Fruit fly (Drosophila melanogaster) whole organism, embryonic: ENCODE results near the gene Sf3b6.

Source experiments
- CG10147 ChIP-seq: fragments of 200-800 bp; sonication (Bioruptor generic); optimal IDR thresholded peaks from 2 replicates; lab custom pipeline; 2019; ENCODE audit warnings: missing biosample characterization, mild to moderate bottlenecking, missing genetic modification characterization, moderate library complexity
- CG10321 ChIP-seq: fragments of 200-800 bp; sonication (Bioruptor generic); IDR thresholded peaks from 2 replicates; pipeline ENCODE4 v1.3.6; 2022; ENCODE audit warnings: missing biosample characterization, missing genetic modification characterization
- CG10366 ChIP-seq: fragments of 200-800 bp; sonication (Bioruptor generic); IDR thresholded peaks from 2 replicates; pipeline ENCODE4 v1.3.6; 2022; ENCODE audit warnings: missing biosample characterization, missing genetic modification characterization
- CG10431 ChIP-seq: fragments of 200-800 bp; sonication (Bioruptor generic); optimal IDR thresholded peaks from 3 replicates; lab custom pipeline; 2018; ENCODE audit warnings: missing biosample characterization, mild to moderate bottlenecking, missing genetic modification characterization
- CG12104 ChIP-seq: fragments of 200-800 bp; sonication (Bioruptor generic); optimal IDR thresholded peaks from 3 replicates; lab custom pipeline; 2016; ENCODE audit warnings: missing biosample characterization, missing genetic modification characterization
- CG13287 ChIP-seq: fragments of 200-800 bp; sonication (Bioruptor generic); IDR thresholded peaks from 2 replicates; pipeline ENCODE4 v1.3.6; 2022; ENCODE audit warnings: missing biosample characterization, missing genetic modification characterization; ENCODE audit not compliant: partially characterized antibody
- CG14710 ChIP-seq: fragments of 200-800 bp; sonication (Bioruptor generic); optimal IDR thresholded peaks from 3 replicates; lab custom pipeline; 2019; ENCODE audit warnings: missing biosample characterization, mild to moderate bottlenecking, missing genetic modification characterization, moderate library complexity
- CG1602 ChIP-seq: fragments of 200-800 bp; sonication (Bioruptor generic); optimal IDR thresholded peaks from 3 replicates; lab custom pipeline; 2016; ENCODE audit warnings: missing biosample characterization, missing genetic modification characterization
- CG17361 ChIP-seq: fragments of 200-800 bp; sonication (Bioruptor generic); IDR thresholded peaks from 3 replicates; pipeline ENCODE4 v1.3.6; 2022; ENCODE audit warnings: missing biosample characterization, missing genetic modification characterization
- CG17385 ChIP-seq: fragments of 200-800 bp; sonication (Bioruptor generic); optimal IDR thresholded peaks from 3 replicates; lab custom pipeline; 2018; ENCODE audit warnings: missing biosample characterization, mild to moderate bottlenecking, missing genetic modification characterization
- CG1832 ChIP-seq: fragments of 200-800 bp; sonication (Bioruptor generic); optimal IDR thresholded peaks from 2 replicates; lab custom pipeline; 2017; ENCODE audit warnings: missing biosample characterization, mild to moderate bottlenecking, missing genetic modification characterization, inconsistent platforms
- CG18764 ChIP-seq: fragments of 200-800 bp; sonication (Bioruptor generic); optimal IDR thresholded peaks from 3 replicates; lab custom pipeline; 2016; ENCODE audit warnings: missing biosample characterization, missing genetic modification characterization
- CG4360 ChIP-seq: fragments of 200-800 bp; sonication (Bioruptor generic); IDR thresholded peaks from 2 replicates; pipeline ENCODE4 v1.3.6; 2022; ENCODE audit warnings: missing biosample characterization, missing genetic modification characterization
- CG4730 ChIP-seq: fragments of 200-800 bp; sonication (Bioruptor generic); IDR thresholded peaks from 2 replicates; pipeline ENCODE4 v1.3.6; 2022; ENCODE audit warnings: missing biosample characterization, missing genetic modification characterization
- CG5953 ChIP-seq: fragments of 200-800 bp; sonication (Bioruptor generic); IDR thresholded peaks from 2 replicates; pipeline ENCODE4 v1.3.6; 2022; ENCODE audit warnings: missing biosample characterization, missing genetic modification characterization
- CG6813 ChIP-seq: fragments of 200-800 bp; sonication (Bioruptor generic); optimal IDR thresholded peaks from 2 replicates; lab custom pipeline; 2017; ENCODE audit warnings: missing biosample characterization, missing genetic modification characterization, mild to moderate bottlenecking, moderate library complexity, missing genetic modification reagents
- CG7786 ChIP-seq: fragments of 200-800 bp; sonication (Bioruptor generic); optimal IDR thresholded peaks from 2 replicates; lab custom pipeline; 2016; ENCODE audit warnings: missing biosample characterization, missing genetic modification characterization
- CG9215 ChIP-seq: fragments of 200-800 bp; sonication (Bioruptor generic); IDR thresholded peaks from 2 replicates; pipeline ENCODE4 v1.3.6; 2022; ENCODE audit warnings: missing biosample characterization, missing genetic modification characterization
- CG9727 ChIP-seq: fragments of 200-800 bp; sonication (Bioruptor generic); optimal IDR thresholded peaks from 3 replicates; lab custom pipeline; 2017; ENCODE audit warnings: missing biosample characterization, mild to moderate bottlenecking, missing genetic modification characterization
- D ChIP-seq, 2 experiments: fragments of 200-800 bp in 1 of 2; fragments of >200 bp in 1 of 2; sonication (Bioruptor generic) in 1 of 2; optimal IDR thresholded peaks; 2 replicates in 1 of 2; 3 replicates in 1 of 2; lab custom pipeline; 2017; ENCODE audit warnings: mild to moderate bottlenecking in 1 of 2, missing biosample characterization in 1 of 2, missing genetic modification characterization in 1 of 2, missing genetic modification reagents in 1 of 2
- Drgx ChIP-seq: fragments of 200-800 bp; sonication (Bioruptor generic); IDR thresholded peaks from 2 replicates; pipeline ENCODE4 v1.3.6; 2022; ENCODE audit warnings: missing biosample characterization, missing genetic modification characterization
- E2f1 ChIP-seq: fragments of 200-800 bp; sonication (Bioruptor generic); IDR thresholded peaks from 2 replicates; pipeline ENCODE4 v1.3.6; 2022; ENCODE audit warnings: missing biosample characterization, missing genetic modification characterization
- ERR ChIP-seq: fragments of 200-800 bp; sonication (Bioruptor generic); optimal IDR thresholded peaks from 2 replicates; lab custom pipeline; 2016; ENCODE audit warnings: missing biosample characterization, missing genetic modification characterization
- Hmr ChIP-seq: fragments of 200-800 bp; sonication (Bioruptor generic); optimal IDR thresholded peaks from 3 replicates; lab custom pipeline; 2017; ENCODE audit warnings: mild to moderate bottlenecking, missing biosample characterization, missing genetic modification reagents, missing genetic modification characterization
- Hmx ChIP-seq: fragments of 200-800 bp; sonication (Bioruptor generic); optimal IDR thresholded peaks from 2 replicates; lab custom pipeline; 2016; ENCODE audit warnings: missing biosample characterization, missing genetic modification characterization
- Hsf ChIP-seq: fragments of 200-800 bp; sonication (Bioruptor generic); optimal IDR thresholded peaks from 3 replicates; lab custom pipeline; 2016; ENCODE audit warnings: missing biosample characterization, missing genetic modification characterization
- Max ChIP-seq: fragments of 200-800 bp; sonication (Bioruptor generic); optimal IDR thresholded peaks from 2 replicates; lab custom pipeline; 2016; ENCODE audit warnings: missing biosample characterization, mild to moderate bottlenecking, missing genetic modification characterization
- Meics ChIP-seq: fragments of 200-800 bp; sonication (Bioruptor generic); optimal IDR thresholded peaks from 2 replicates; lab custom pipeline; 2017; ENCODE audit warnings: missing biosample characterization, mild to moderate bottlenecking, missing genetic modification characterization
- Oli ChIP-seq: fragments of 200-800 bp; sonication (Bioruptor generic); optimal IDR thresholded peaks from 2 replicates; lab custom pipeline; 2018; ENCODE audit warnings: missing biosample characterization, mild to moderate bottlenecking, missing genetic modification characterization, moderate library complexity
- Side ChIP-seq: fragments of 200-800 bp; sonication (Bioruptor generic); optimal IDR thresholded peaks from 2 replicates; lab custom pipeline; 2016; ENCODE audit warnings: missing biosample characterization, missing genetic modification characterization
- Spps ChIP-seq: fragments of 200-800 bp; sonication (Bioruptor generic); optimal IDR thresholded peaks from 2 replicates; lab custom pipeline; 2018; ENCODE audit warnings: missing biosample characterization, mild to moderate bottlenecking, missing genetic modification characterization
- caup ChIP-seq: fragments of 200-800 bp; sonication (Bioruptor generic); optimal IDR thresholded peaks from 3 replicates; lab custom pipeline; 2017; ENCODE audit warnings: missing biosample characterization, mild to moderate bottlenecking, missing genetic modification characterization, moderate library complexity; ENCODE audit not compliant: severe bottlenecking
- chif ChIP-seq, 2 experiments: fragments of 200-800 bp; sonication (Bioruptor generic); optimal IDR thresholded peaks; 3 replicates each; lab custom pipeline; 2016; ENCODE audit warnings: missing biosample characterization in 2 of 2, missing genetic modification characterization in 2 of 2
- dmrt11E ChIP-seq: fragments of 200-800 bp; sonication (Bioruptor generic); optimal IDR thresholded peaks from 3 replicates; lab custom pipeline; 2018; ENCODE audit warnings: missing biosample characterization, mild to moderate bottlenecking, missing genetic modification characterization, moderate library complexity
- exex ChIP-seq: fragments of 200-800 bp; sonication (Bioruptor generic); optimal IDR thresholded peaks from 4 replicates; lab custom pipeline; 2018; ENCODE audit warnings: missing biosample characterization, mild to moderate bottlenecking, missing genetic modification characterization, moderate library complexity
- grau ChIP-seq: fragments of 200-800 bp; optimal IDR thresholded peaks from 3 replicates; lab custom pipeline; 2019; ENCODE audit warnings: missing biosample characterization, mild to moderate bottlenecking, missing genetic modification characterization, moderate library complexity
- grn ChIP-seq: fragments of 200-800 bp; sonication (Bioruptor generic); optimal IDR thresholded peaks from 3 replicates; lab custom pipeline; 2017; ENCODE audit warnings: missing biosample characterization, missing genetic modification characterization
- gro ChIP-seq: fragments of 200-800 bp; sonication (Bioruptor generic); optimal IDR thresholded peaks from 2 replicates; lab custom pipeline; 2016; ENCODE audit warnings: missing biosample characterization, missing genetic modification characterization
- nau ChIP-seq: fragments of 200-800 bp; sonication (Bioruptor generic); optimal IDR thresholded peaks from 3 replicates; lab custom pipeline; 2017; ENCODE audit warnings: missing biosample characterization, mild to moderate bottlenecking, missing genetic modification characterization, missing genetic modification reagents
- nerfin-2 ChIP-seq: fragments of 200-800 bp; sonication (Bioruptor generic); IDR thresholded peaks from 2 replicates; pipeline ENCODE4 v1.3.6; 2022; ENCODE audit warnings: missing biosample characterization, missing genetic modification characterization; ENCODE audit not compliant: partially characterized antibody
- sisA ChIP-seq: fragments of 200-800 bp; sonication (Bioruptor generic); IDR thresholded peaks from 2 replicates; pipeline ENCODE4 v1.3.6; 2022; ENCODE audit warnings: missing biosample characterization, missing genetic modification characterization
- so ChIP-seq: fragments of 200-800 bp; sonication (Bioruptor generic); IDR thresholded peaks from 3 replicates; pipeline ENCODE4 v1.3.6; 2022; ENCODE audit warnings: missing biosample characterization, missing genetic modification characterization
- sug ChIP-seq: fragments of 200-800 bp; optimal IDR thresholded peaks from 2 replicates; lab custom pipeline; 2019; ENCODE audit warnings: missing biosample characterization, mild to moderate bottlenecking, missing genetic modification characterization, moderate library complexity
- tap ChIP-seq: fragments of 200-800 bp; optimal IDR thresholded peaks from 3 replicates; lab custom pipeline; 2019; ENCODE audit warnings: missing biosample characterization, mild to moderate bottlenecking, missing genetic modification characterization, moderate library complexity
- tgo ChIP-seq: fragments of 200-800 bp; sonication (Bioruptor generic); IDR thresholded peaks from 3 replicates; pipeline ENCODE4 v1.3.6; 2022; ENCODE audit warnings: missing biosample characterization, missing genetic modification characterization
- trem ChIP-seq: fragments of 200-800 bp; optimal IDR thresholded peaks from 3 replicates; lab custom pipeline; 2019; ENCODE audit warnings: missing biosample characterization, mild to moderate bottlenecking, missing genetic modification characterization, moderate library complexity
- twi ChIP-seq: fragments of 200-800 bp; optimal IDR thresholded peaks from 2 replicates; lab custom pipeline; 2019; ENCODE audit warnings: missing biosample characterization, mild to moderate bottlenecking, missing genetic modification characterization, moderate library complexity
- vfl ChIP-seq: fragments of 200-800 bp; sonication (Bioruptor generic); optimal IDR thresholded peaks from 2 replicates; lab custom pipeline; 2016; ENCODE audit warnings: missing biosample characterization, missing genetic modification characterization
- yki ChIP-seq: fragments of >200 bp; optimal IDR thresholded peaks from 3 replicates; lab custom pipeline; 2018

The Sf3b6 gene

dm6 chr3L:6192822-6193555 is at the start of gene Sf3b6, which contains the start of gene Tnpo (continued):
- peak; percentile 64 for TF ChIP-seq CG18764 (GFP tag; lab: Kevin White, UChicago)
- TF ChIP-seq grau, result peak; percentile 87
- peak; percentile 65 for TF ChIP-seq vfl (GFP tag; lab: Kevin White, UChicago)
- no peak for TF ChIP-seq Side (GFP tag; lab: Kevin White, UChicago)
- peak; percentile 85 for TF ChIP-seq trem (tag; lab: Kevin White, UChicago)
- no peak for TF ChIP-seq exex
- no peak for TF ChIP-seq nau (GFP tag; lab: Kevin White, UChicago)
- TF ChIP-seq E2f1 (GFP tag; lab: Robert Waterston, UW), result peak; percentile 79
- TF ChIP-seq tap (tag; lab: Kevin White, UChicago), result no peak
- TF ChIP-seq CG9215 (GFP tag; lab: Robert Waterston, UW), result peak; percentile 88
- peak; percentile 73 for TF ChIP-seq caup
- TF ChIP-seq D (optimal IDR thresholded peaks at IDR 0.05; lab: Kevin White, UChicago), result no peak
- peak; percentile 68 for TF ChIP-seq D (GFP tag; optimal IDR thresholded peaks at IDR 0.05; lab: Kevin White, UChicago)
- TF ChIP-seq Hmx, result peak; percentile 68
- TF ChIP-seq nerfin-2 (GFP tag; lab: Robert Waterston, UW), result peak; percentile 18; the same call in 1 of the 2 replicates
- TF ChIP-seq Meics, result peak; percentile 85
- peak; percentile 86 for TF ChIP-seq tgo (GFP tag; lab: Robert Waterston, UW)
- TF ChIP-seq yki (lab: Kevin White, UChicago), result no peak
- TF ChIP-seq Oli (tag; lab: Kevin White, UChicago), result peak; percentile 81
- TF ChIP-seq CG10321 (GFP tag; lab: Robert Waterston, UW), result no peak
- peak; percentile 88 for TF ChIP-seq CG1602 (GFP tag; lab: Kevin White, UChicago)
- peak; percentile 91 for TF ChIP-seq CG14710 (tag; lab: Kevin White, UChicago)
- peak; percentile 84 for TF ChIP-seq Hsf (GFP tag; lab: Kevin White, UChicago)
- TF ChIP-seq CG12104 (GFP tag; lab: Kevin White, UChicago), result peak; percentile 84
- TF ChIP-seq CG17361, result no peak; the same call in 1 of the 3 replicates
- peak; percentile 28; the same call in 1 of the 2 replicates for TF ChIP-seq CG5953 (GFP tag; lab: Robert Waterston, UW)
- peak; percentile 83 for TF ChIP-seq twi (tag; lab: Kevin White, UChicago)
- peak; percentile 61 for TF ChIP-seq CG13287 (GFP tag; lab: Robert Waterston, UW)
- peak; percentile 49 to 74 for TF ChIP-seq chif (GFP tag; optimal IDR thresholded peaks at IDR 0.05; lab: Kevin White, UChicago)
- TF ChIP-seq Hmr (GFP tag; lab: Kevin White, UChicago), result no peak
- TF ChIP-seq CG10431 (GFP tag; lab: Kevin White, UChicago), result peak; percentile 58
- TF ChIP-seq CG10147 (GFP tag; lab: Kevin White, UChicago), result no peak
- no peak for TF ChIP-seq grn (GFP tag; lab: Kevin White, UChicago)
- TF ChIP-seq Drgx (GFP tag; lab: Robert Waterston, UW), result peak; percentile 61
- TF ChIP-seq CG4360, result no peak
- peak; percentile 48 for TF ChIP-seq Spps (tag; lab: Kevin White, UChicago)
- TF ChIP-seq CG7786 (GFP tag; lab: Kevin White, UChicago), result peak; percentile 41
- peak; percentile 85 for TF ChIP-seq sug (tag; lab: Kevin White, UChicago)
- TF ChIP-seq CG4730, result peak; percentile 69
- TF ChIP-seq ERR, result no peak
- TF ChIP-seq CG9727 (GFP tag; lab: Kevin White, UChicago), result peak; percentile 90
- peak; percentile 82 for TF ChIP-seq Max (GFP tag; lab: Kevin White, UChicago)
- TF ChIP-seq CG6813 (GFP tag; lab: Kevin White, UChicago), result no peak
- no peak for TF ChIP-seq gro (GFP tag; lab: Kevin White, UChicago)
- no peak for TF ChIP-seq CG17385
- TF ChIP-seq sisA (GFP tag; lab: Robert Waterston, UW), result peak; percentile 84
- peak; percentile 86 for TF ChIP-seq CG10366 (GFP tag; lab: Robert Waterston, UW)
- TF ChIP-seq dmrt11E (tag; lab: Kevin White, UChicago), result peak; percentile 86
- TF ChIP-seq so (GFP tag; lab: Robert Waterston, UW), result peak; percentile 73; the same call in 2 of the 3 replicates
- no peak for TF ChIP-seq CG1832
